Worm (Caenorhabditis elegans) whole organism, early embryonic: Measurements from ENCODE around the gene R12A1.3.

Experiments
- B0310.2 ChIP-seq: sonication (generic microtip); optimal IDR thresholded peaks from 2 replicates; lab custom pipeline; 2016; ENCODE audit warnings: mild to moderate bottlenecking, missing genetic modification characterization, missing compliant biosample characterization
- F13C5.2 ChIP-seq: sonication (generic microtip); optimal IDR thresholded peaks from 2 replicates; lab custom pipeline; 2017; ENCODE audit warnings: mild to moderate bottlenecking, missing genetic modification characterization, inconsistent platforms, missing compliant biosample characterization
- aly-1 ChIP-seq: sonication (generic microtip); optimal IDR thresholded peaks from 2 replicates; lab custom pipeline; 2016; ENCODE audit warnings: missing genetic modification characterization, missing compliant biosample characterization
- ama-1 ChIP-seq: fragments of 150-350 bp; optimal IDR thresholded peaks from 2 replicates; lab custom pipeline; 2014
- ceh-13 ChIP-seq: fragments of 200-800 bp; sonication (Bioruptor generic); optimal IDR thresholded peaks from 2 replicates; lab custom pipeline; 2018; ENCODE audit warnings: mild to moderate bottlenecking, missing genetic modification characterization, missing compliant biosample characterization
- ceh-36 ChIP-seq: sonication (generic microtip); optimal IDR thresholded peaks from 2 replicates; lab custom pipeline; 2016; ENCODE audit warnings: missing genetic modification characterization, inconsistent platforms, missing compliant biosample characterization
- ets-7 ChIP-seq: sonication (generic microtip); optimal IDR thresholded peaks from 2 replicates; lab custom pipeline; 2016; ENCODE audit warnings: missing genotype, missing genetic modification characterization, missing compliant biosample characterization
- flt-1 ChIP-seq: fragments of 200-800 bp; sonication (Bioruptor generic); IDR thresholded peaks from 2 replicates; pipeline ENCODE4 v1.3.6; 2022; ENCODE audit warnings: missing genetic modification characterization, missing compliant biosample characterization
- hmbx-1 ChIP-seq: sonication (generic microtip); optimal IDR thresholded peaks from 2 replicates; lab custom pipeline; 2016; ENCODE audit warnings: mild to moderate bottlenecking, missing genetic modification characterization, missing compliant biosample characterization
- hmg-4 ChIP-seq: fragments of 200-800 bp; sonication (Bioruptor generic); optimal IDR thresholded peaks from 2 replicates; lab custom pipeline; 2018; ENCODE audit warnings: mild to moderate bottlenecking, missing genetic modification characterization, missing compliant biosample characterization
- hnd-1 ChIP-seq: sonication (generic microtip); optimal IDR thresholded peaks from 2 replicates; lab custom pipeline; 2016; ENCODE audit warnings: missing genetic modification characterization, missing compliant biosample characterization
- pes-1 ChIP-seq: fragments of 200-800 bp; sonication (Bioruptor generic); IDR thresholded peaks from 2 replicates; pipeline ENCODE4 v1.3.6; 2022; ENCODE audit warnings: missing genetic modification reagents, missing genetic modification characterization, missing compliant biosample characterization
- scrt-1 ChIP-seq: fragments of 200-800 bp; sonication (Bioruptor generic); IDR thresholded peaks from 2 replicates; pipeline ENCODE4 v1.3.6; 2022; ENCODE audit warnings: missing genetic modification characterization, missing compliant biosample characterization
- sea-1 ChIP-seq: fragments of 200-800 bp; sonication (Bioruptor generic); conservative IDR thresholded peaks from 2 replicates; pipeline ENCODE4 v1.3.6; 2022; ENCODE audit warnings: missing genetic modification characterization, missing compliant biosample characterization
- tbx-11 ChIP-seq: fragments of 200-800 bp; sonication (Bioruptor generic); IDR thresholded peaks from 2 replicates; pipeline ENCODE4 v1.3.6; 2022; ENCODE audit warnings: missing genetic modification characterization, missing compliant biosample characterization
- tbx-37 ChIP-seq: fragments of 200-800 bp; sonication (Bioruptor generic); conservative IDR thresholded peaks from 2 replicates; pipeline ENCODE4 v1.3.6; 2022; ENCODE audit warnings: missing genetic modification reagents, missing genetic modification characterization, missing compliant biosample characterization
- tra-4 ChIP-seq: sonication (generic microtip); optimal IDR thresholded peaks from 2 replicates; lab custom pipeline; 2017; ENCODE audit warnings: missing genetic modification characterization, missing compliant biosample characterization

R12A1.3 gene

ce11 chrV:1451334-1451733 lies 25.7 kb upstream of the R12A1.3 start, which contains the start of gene srj-23:
Gene srj-23, plus strand, starts transcription at chrV:1451634.
- TF ChIP-seq tbx-11 (GFP tag; lab: Robert Waterston, UW) (no peak), hmg-4 (GFP tag; lab: Kevin White, UChicago) (no peak), pes-1 (GFP tag; lab: Robert Waterston, UW) (no peak), aly-1 (no peak), B0310.2 (tag; lab: Kevin White, UChicago) (no peak), flt-1 (GFP tag; lab: Robert Waterston, UW) (no peak), tbx-37 (GFP tag; lab: Robert Waterston, UW) (no peak), scrt-1 (GFP tag; lab: Robert Waterston, UW) (no peak), hnd-1 (tag; lab: Kevin White, UChicago) (no peak)

ce11 chrV:1450160-1450559 lies 24.6 kb upstream of the R12A1.3 start, which contains the start of gene cnc-2:
Gene cnc-2, minus strand, starts transcription at chrV:1450183.
- TF ChIP-seq B0310.2 (tag; lab: Kevin White, UChicago): no peak
- TF ChIP-seq tbx-11 (GFP tag; lab: Robert Waterston, UW): no peak
- no peak for TF ChIP-seq tbx-37 (GFP tag; lab: Robert Waterston, UW)
- TF ChIP-seq flt-1 (GFP tag; lab: Robert Waterston, UW): no peak
- no peak for TF ChIP-seq hnd-1 (tag; lab: Kevin White, UChicago)
- TF ChIP-seq ama-1 (lab: Kevin White, UChicago): no peak
- TF ChIP-seq tra-4 (tag; lab: Kevin White, UChicago): no peak

ce11 chrV:1447724-1448123 lies 22.1 kb upstream of the R12A1.3 start, which contains the start of gene cnc-3:
Gene cnc-3, plus strand, starts transcription at chrV:1448004.
- TF ChIP-seq flt-1 (GFP tag; lab: Robert Waterston, UW) (no peak), ceh-13 (no peak), sea-1 (GFP tag; lab: Robert Waterston, UW) (no peak)

- TF ChIP-seq sea-1 (GFP tag; lab: Robert Waterston, UW) (no peak), flt-1 (GFP tag; lab: Robert Waterston, UW) (no peak), tra-4 (tag; lab: Kevin White, UChicago) (no peak), hmg-4 (GFP tag; lab: Kevin White, UChicago) (no peak), hmbx-1 (no peak), scrt-1 (GFP tag; lab: Robert Waterston, UW) (no peak), ceh-36 (tag; lab: Kevin White, UChicago) (no peak), ets-7 (tag; lab: Kevin White, UChicago) (no peak), ceh-13 (no peak), tbx-37 (GFP tag; lab: Robert Waterston, UW) (no peak), aly-1 (no peak), tbx-11 (GFP tag; lab: Robert Waterston, UW) (no peak), ama-1 (lab: Kevin White, UChicago) (no peak), F13C5.2 (tag; lab: Kevin White, UChicago) (no peak), B0310.2 (tag; lab: Kevin White, UChicago) (no peak), hnd-1 (tag; lab: Kevin White, UChicago) (no peak), pes-1 (GFP tag; lab: Robert Waterston, UW) (no peak)
These were observed 21.5 kb upstream of the R12A1.3 start, which contains the start of gene cnc-4 for ce11 chrV:1447079-1447478. Gene cnc-4, plus strand, starts transcription at chrV:1447195.

- no peak for TF ChIP-seq ets-7 (tag; lab: Kevin White, UChicago)
- no peak for TF ChIP-seq F13C5.2 (tag; lab: Kevin White, UChicago)
- TF ChIP-seq scrt-1 (GFP tag; lab: Robert Waterston, UW): no peak
- no peak for TF ChIP-seq hmg-4 (GFP tag; lab: Kevin White, UChicago)
- TF ChIP-seq hnd-1 (tag; lab: Kevin White, UChicago): no peak
- TF ChIP-seq sea-1 (GFP tag; lab: Robert Waterston, UW): no peak
- no peak for TF ChIP-seq tbx-11 (GFP tag; lab: Robert Waterston, UW)
- no peak for TF ChIP-seq ceh-13
- TF ChIP-seq aly-1: no peak
- TF ChIP-seq tra-4 (tag; lab: Kevin White, UChicago): no peak
- no peak for TF ChIP-seq hmbx-1
- TF ChIP-seq B0310.2 (tag; lab: Kevin White, UChicago): no peak
These were observed 19.5 kb upstream of the R12A1.3 start, which contains the start of gene cnc-5 for ce11 chrV:1445081-1445480. Gene cnc-5, plus strand, starts transcription at chrV:1445381.

ce11 chrV:1444180-1444579 lies 18.6 kb upstream of the R12A1.3 start, which contains the start of gene cnc-1:
Gene cnc-1, minus strand, starts transcription at chrV:1444280.
- no peak for TF ChIP-seq hmg-4 (GFP tag; lab: Kevin White, UChicago)
- TF ChIP-seq tbx-11 (GFP tag; lab: Robert Waterston, UW): no peak
- TF ChIP-seq sea-1 (GFP tag; lab: Robert Waterston, UW): no peak
- no peak for TF ChIP-seq tbx-37 (GFP tag; lab: Robert Waterston, UW)
- TF ChIP-seq scrt-1 (GFP tag; lab: Robert Waterston, UW): no peak
- TF ChIP-seq F13C5.2 (tag; lab: Kevin White, UChicago): no peak
- TF ChIP-seq aly-1: no peak
- TF ChIP-seq ets-7 (tag; lab: Kevin White, UChicago): no peak
- no peak for TF ChIP-seq ceh-36 (tag; lab: Kevin White, UChicago)
- TF ChIP-seq hmbx-1: no peak
- no peak for TF ChIP-seq ama-1 (lab: Kevin White, UChicago)
- no peak for TF ChIP-seq hnd-1 (tag; lab: Kevin White, UChicago)
- TF ChIP-seq B0310.2 (tag; lab: Kevin White, UChicago): no peak
- TF ChIP-seq tra-4 (tag; lab: Kevin White, UChicago): no peak
- TF ChIP-seq ceh-13: no peak
- no peak for TF ChIP-seq flt-1 (GFP tag; lab: Robert Waterston, UW)

- TF ChIP-seq B0310.2 (tag; lab: Kevin White, UChicago) (no peak), hmbx-1 (no peak), scrt-1 (GFP tag; lab: Robert Waterston, UW) (no peak), F13C5.2 (tag; lab: Kevin White, UChicago) (no peak), pes-1 (GFP tag; lab: Robert Waterston, UW) (no peak), flt-1 (GFP tag; lab: Robert Waterston, UW) (no peak), hmg-4 (GFP tag; lab: Kevin White, UChicago) (no peak), ets-7 (tag; lab: Kevin White, UChicago) (no peak), tra-4 (tag; lab: Kevin White, UChicago) (no peak), ama-1 (lab: Kevin White, UChicago) (no peak), tbx-37 (GFP tag; lab: Robert Waterston, UW) (no peak), ceh-36 (tag; lab: Kevin White, UChicago) (no peak), sea-1 (GFP tag; lab: Robert Waterston, UW) (no peak), tbx-11 (GFP tag; lab: Robert Waterston, UW) (no peak), aly-1 (no peak), ceh-13 (no peak)
These were observed 16.4 kb upstream of the R12A1.3 start, which contains the start of gene cnc-11 for ce11 chrV:1442042-1442441. Gene cnc-11, plus strand, starts transcription at chrV:1442342.
